Worm (Caenorhabditis elegans) whole organism, L4/young adult: ENCODE measurements around the gene D2024.5.

ENCODE experiments used
- W03F9.2 ChIP-seq: fragments of 150-350 bp; optimal IDR thresholded peaks from 2 replicates; lab custom pipeline; 2014; ENCODE audit warnings: missing biosample characterization, missing genetic modification characterization
- dao-5 ChIP-seq: sonication (generic microtip); optimal IDR thresholded peaks from 2 replicates; lab custom pipeline; 2016; ENCODE audit warnings: missing genotype, missing genetic modification characterization, moderate library complexity, missing compliant biosample characterization
- him-1 ChIP-seq: sonication (generic microtip); optimal IDR thresholded peaks from 2 replicates; lab custom pipeline; 2016; ENCODE audit warnings: missing genotype, missing genetic modification reagents, missing genetic modification characterization, missing compliant biosample characterization

Gene D2024.5

ce11 chrIV:7184597-7184996, 43.5 kb downstream of the D2024.5 start, which contains the start of gene clec-179:
Gene clec-179, minus strand, starts transcription at chrIV:7184697.
- no peak for TF ChIP-seq dao-5 (tag; lab: Kevin White, UChicago)
- TF ChIP-seq W03F9.2, result no peak
- TF ChIP-seq him-1 (tag; lab: Kevin White, UChicago), result no peak

ce11 chrIV:7182818-7183217, 45.3 kb downstream of the D2024.5 start:
- TF ChIP-seq W03F9.2 (peak; percentile 12), him-1 (tag; lab: Kevin White, UChicago) (no peak), dao-5 (tag; lab: Kevin White, UChicago) (no peak)

- TF ChIP-seq him-1 (tag; lab: Kevin White, UChicago), result no peak
- peak; percentile 6 for TF ChIP-seq W03F9.2
- no peak for TF ChIP-seq dao-5 (tag; lab: Kevin White, UChicago)
Observed at ce11 chrIV:7180304-7180703, 47.8 kb downstream of the D2024.5 start, which contains the start of gene cest-10. Gene cest-10, plus strand, starts transcription at chrIV:7180557.

- TF ChIP-seq dao-5 (tag; lab: Kevin White, UChicago), result no peak
- TF ChIP-seq W03F9.2, result no peak
- TF ChIP-seq him-1 (tag; lab: Kevin White, UChicago), result no peak
Observed at ce11 chrIV:7178942-7179341, 49.2 kb downstream of the D2024.5 start, which contains the start of gene C42D4.3. Gene C42D4.3, plus strand, starts transcription at chrIV:7179239.
